Worm (Caenorhabditis elegans): ENCODE data around the gene F46G11.4.

DNA sequence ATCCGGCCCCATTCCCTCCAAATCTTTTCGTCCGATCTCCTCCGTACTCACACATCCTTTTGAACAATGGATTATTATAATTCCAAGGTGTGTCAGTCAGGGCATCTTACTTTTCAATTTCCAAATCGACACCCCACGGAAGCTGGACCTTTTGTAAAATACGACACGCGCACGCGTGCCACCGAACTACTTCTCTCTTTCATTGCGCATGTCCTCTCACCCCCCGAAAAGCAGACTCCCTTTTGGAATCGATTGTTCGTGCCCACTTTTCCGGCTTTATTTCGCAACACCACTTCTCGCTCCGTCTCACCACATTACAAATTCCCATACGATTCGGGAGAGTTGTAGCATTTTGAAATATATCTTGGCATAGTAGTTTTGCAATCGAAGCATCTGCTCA lies 48.7 kb upstream of the F46G11.4 start:
- TF ChIP-seq pha-4 (GFP tag; IDR thresholded peaks at IDR 0.05) (no peak), pha-4 (tag; optimal IDR thresholded peaks at IDR 0.05) (no peak), ZK546.5 (tag; optimal IDR thresholded peaks at IDR 0.05) (no peak), Y105C5A.15 (GFP tag; IDR thresholded peaks at IDR 0.05) (no peak), hmg-1.1 (GFP tag; IDR thresholded peaks at IDR 0.05) (peak; percentile 64), ztf-11 (tag; optimal IDR thresholded peaks at IDR 0.05) (no peak), unc-62 (GFP tag; optimal IDR thresholded peaks at IDR 0.05 in 1 of 2) (no peak), unc-62 (tag; optimal IDR thresholded peaks at IDR 0.05) (no peak), ceh-82 (tag; optimal IDR thresholded peaks at IDR 0.05) (no peak), R02D3.7 (tag; optimal IDR thresholded peaks at IDR 0.05) (no peak), egl-27 (tag; optimal IDR thresholded peaks at IDR 0.05) (no peak), ceh-28 (tag; optimal IDR thresholded peaks at IDR 0.05) (peak; percentile 46), daf-12 (tag; optimal IDR thresholded peaks at IDR 0.05) (no peak)

All from whole organism, L4 larva.